Worm (Caenorhabditis elegans) whole organism, L2 larva: ENCODE data around the gene C31E10.11.
A peak's percentile ranks its signal among the peaks of the same experiment; 100 is the strongest.

ENCODE experiments used
- C34F6.9 ChIP-seq: fragments of 150-350 bp; optimal IDR thresholded peaks from 2 replicates; lab custom pipeline; 2014; ENCODE audit warnings: missing biosample characterization, missing genetic modification characterization
- R02D3.7 ChIP-seq: fragments of 150-350 bp; optimal IDR thresholded peaks from 2 replicates; lab custom pipeline; 2014; ENCODE audit warnings: missing biosample characterization, missing genetic modification characterization
- ZK546.5 ChIP-seq: sonication (generic microtip); optimal IDR thresholded peaks from 2 replicates; lab custom pipeline; 2017; ENCODE audit warnings: missing biosample characterization, missing genetic modification characterization
- aly-2 ChIP-seq: fragments of 150-350 bp; optimal IDR thresholded peaks from 2 replicates; lab custom pipeline; 2014; ENCODE audit warnings: missing biosample characterization, missing genetic modification characterization
- ceh-82 ChIP-seq: fragments of 150-350 bp; optimal IDR thresholded peaks from 2 replicates; lab custom pipeline; 2014; ENCODE audit warnings: missing biosample characterization, missing genetic modification characterization
- dmd-4 ChIP-seq: sonication (generic microtip); optimal IDR thresholded peaks from 2 replicates; lab custom pipeline; 2017; ENCODE audit warnings: missing biosample characterization, missing genetic modification characterization
- fos-1 ChIP-seq: fragments of 150-350 bp; optimal IDR thresholded peaks from 2 replicates; lab custom pipeline; 2014; ENCODE audit warnings: missing biosample characterization, missing genetic modification characterization
- lin-39 ChIP-seq: fragments of 150-350 bp; optimal IDR thresholded peaks from 2 replicates; lab custom pipeline; 2014; ENCODE audit warnings: missing biosample characterization, missing genetic modification reagents, missing genetic modification characterization
- nhr-11 ChIP-seq: fragments of 150-350 bp; optimal IDR thresholded peaks from 2 replicates; lab custom pipeline; 2014; ENCODE audit warnings: missing biosample characterization, missing genetic modification characterization
- nhr-237 ChIP-seq: fragments of 150-350 bp; optimal IDR thresholded peaks from 2 replicates; lab custom pipeline; 2014; ENCODE audit warnings: missing biosample characterization, missing genetic modification characterization
- skn-1 ChIP-seq: sonication (generic microtip); optimal IDR thresholded peaks from 2 replicates; lab custom pipeline; 2017; ENCODE audit warnings: missing biosample characterization, missing genetic modification characterization
- snpc-4 ChIP-seq: fragments of 150-350 bp; optimal IDR thresholded peaks from 2 replicates; lab custom pipeline; 2014; ENCODE audit warnings: missing biosample characterization, missing genetic modification characterization

DNA sequence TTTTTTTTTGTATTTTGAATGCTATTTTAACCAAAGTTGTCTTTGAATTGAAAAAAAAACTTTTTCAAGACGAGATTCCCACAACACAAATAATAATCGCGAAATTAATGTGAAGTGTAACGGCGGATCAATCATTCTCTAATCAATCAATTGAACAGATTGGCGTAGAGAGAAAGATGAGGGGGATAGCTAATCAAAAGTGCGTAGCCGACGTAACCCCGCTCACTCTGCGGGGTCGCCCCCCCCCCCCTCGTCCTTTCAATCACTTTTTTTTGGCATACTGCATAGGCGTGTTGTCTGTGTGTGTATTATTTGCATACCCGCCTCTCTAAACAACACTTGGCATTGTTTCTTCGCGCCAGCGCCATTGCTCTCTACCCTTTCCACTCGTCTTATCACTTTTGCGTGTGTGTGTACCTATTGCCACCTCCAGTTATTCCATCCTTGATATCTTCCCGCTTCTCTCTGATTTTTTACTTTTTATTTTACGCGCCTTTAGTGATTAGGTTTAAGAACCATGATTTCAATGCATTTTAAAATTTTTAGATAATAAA, 33.9 kb upstream of the C31E10.11 start:
- TF ChIP-seq nhr-11 (tag; lab: Kevin White, UChicago) (no peak), dmd-4 (tag; lab: Kevin White, UChicago) (no peak), nhr-237 (no peak), skn-1 (no peak), ceh-82 (no peak), snpc-4 (tag; lab: Kevin White, UChicago) (no peak), aly-2 (tag; lab: Kevin White, UChicago) (no peak), ZK546.5 (no peak), lin-39 (no peak), C34F6.9 (no peak), R02D3.7 (tag; lab: Kevin White, UChicago) (no peak), fos-1 (tag; lab: Kevin White, UChicago) (peak; percentile 45)
